Fruit fly (Drosophila melanogaster): ENCODE measurements around the gene CG13693.

Gene CG13693

DNA sequence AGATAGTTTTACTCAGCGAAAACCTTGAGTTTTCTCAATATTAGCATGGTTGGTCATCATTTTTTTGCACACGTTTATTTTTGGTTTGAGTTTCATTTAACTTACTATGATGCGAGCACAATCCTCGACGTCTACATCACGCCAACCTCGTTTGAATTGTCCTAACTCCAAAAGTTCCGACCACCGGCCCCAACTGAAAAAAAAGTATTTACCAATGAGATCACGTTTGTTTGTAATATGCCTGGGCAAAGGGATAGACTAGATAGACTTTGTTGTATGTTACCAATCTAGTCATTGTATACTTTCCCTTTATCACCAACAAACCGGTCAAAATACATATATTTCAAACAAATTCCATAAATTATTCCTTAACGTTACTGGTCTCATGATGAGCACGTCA lies at the start of gene CG13693:
CG13693 (plus strand) TSS at position 301 of the 400 bp plus-strand sequence.
- TF ChIP-seq TFAM (GFP tag; optimal IDR thresholded peaks at IDR 0.05), result no peak
- no peak for TF ChIP-seq Meics (GFP tag; optimal IDR thresholded peaks at IDR 0.05)
- TF ChIP-seq Blimp-1 (GFP tag; optimal IDR thresholded peaks at IDR 0.05), result no peak
- no peak for TF ChIP-seq bab2 (GFP tag; optimal IDR thresholded peaks at IDR 0.05)
- no peak for TF ChIP-seq CG12769 (tag; optimal IDR thresholded peaks at IDR 0.05)

DNA sequence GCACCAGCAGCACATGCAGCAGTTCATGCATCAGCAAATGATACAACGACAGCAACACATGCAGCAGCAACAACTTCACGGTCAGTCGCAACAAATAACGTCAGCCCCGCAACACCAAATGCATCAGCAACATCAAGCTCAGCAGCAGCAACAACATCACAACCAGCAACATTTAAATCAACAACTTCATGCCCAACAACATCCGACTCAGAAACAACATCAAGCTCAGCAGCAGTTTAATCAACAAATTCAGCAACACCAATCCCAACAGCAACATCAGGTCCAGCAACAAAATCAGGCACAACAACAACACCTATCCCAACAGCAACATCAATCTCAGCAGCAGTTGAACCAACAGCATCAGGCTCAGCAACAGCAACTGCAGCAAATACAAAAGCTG lies 36.6 kb upstream of the CG13693 start:
- TF ChIP-seq MTF-1 (GFP tag; optimal IDR thresholded peaks at IDR 0.05; ENCODE audit: borderline replicate concordance), result no peak
- no peak for TF ChIP-seq CG12942 (GFP tag; optimal IDR thresholded peaks at IDR 0.05)
- TF ChIP-seq CG13624 (GFP tag; optimal IDR thresholded peaks at IDR 0.05), result no peak
- TF ChIP-seq CG6654 (GFP tag; optimal IDR thresholded peaks at IDR 0.05), result no peak
- TF ChIP-seq CG13424 (tag; optimal IDR thresholded peaks at IDR 0.05), result no peak
- no peak for TF ChIP-seq Tbp (GFP tag; optimal IDR thresholded peaks at IDR 0.05)
- TF ChIP-seq CG11504 (tag; optimal IDR thresholded peaks at IDR 0.05), result peak; percentile 96
- TF ChIP-seq bigmax (GFP tag; optimal IDR thresholded peaks at IDR 0.05), result no peak

DNA sequence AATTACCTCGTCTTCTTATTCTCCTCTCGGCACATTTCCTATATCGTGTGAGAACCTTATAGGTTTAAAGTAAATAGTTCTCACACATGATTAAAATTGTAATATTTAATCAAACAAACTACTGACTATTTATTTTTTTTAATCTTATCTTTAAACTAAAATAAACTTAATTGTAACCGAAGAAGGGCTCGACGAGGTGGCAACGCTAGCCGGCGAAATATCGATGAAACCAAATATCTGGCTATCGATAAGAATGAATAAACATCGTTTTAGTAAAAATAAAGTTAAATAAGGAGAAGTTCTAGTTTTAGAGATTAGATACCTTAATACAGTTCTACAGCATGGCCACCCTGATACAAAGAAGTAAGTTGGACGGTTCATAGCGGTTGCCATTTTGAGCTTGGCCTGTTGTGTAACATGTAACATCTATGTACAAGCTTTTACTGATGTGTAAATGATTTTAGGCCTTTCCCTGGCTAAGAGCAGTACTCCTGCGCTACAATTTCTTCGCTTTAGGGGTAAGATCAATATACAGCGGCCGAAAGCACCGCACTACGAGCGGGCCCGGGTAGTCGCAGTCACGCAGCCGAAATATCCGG lies 28.7 kb upstream of the CG13693 start, which contains the start of gene mRpL10:
mRpL10 (plus strand) TSS at position 251 of the 599 bp plus-strand sequence.
- TF ChIP-seq CG14860 (GFP tag; IDR thresholded peaks at IDR 0.05; ENCODE audit: partially characterized antibody) (peak; percentile 87), vnd (GFP tag; IDR thresholded peaks at IDR 0.05; ENCODE audit: partially characterized antibody) (peak; percentile 82), CG34224 (GFP tag; IDR thresholded peaks at IDR 0.05; ENCODE audit: partially characterized antibody) (peak; percentile 95), CG31365 (tag; optimal IDR thresholded peaks at IDR 0.05) (no peak), Myb (GFP tag; optimal IDR thresholded peaks at IDR 0.05) (peak; percentile 37), dm (GFP tag; optimal IDR thresholded peaks at IDR 0.05) (peak; percentile 46), bbx (GFP tag; IDR thresholded peaks at IDR 0.05; ENCODE audit: partially characterized antibody) (peak; percentile 91), kay (GFP tag; optimal IDR thresholded peaks at IDR 0.05) (no peak), CG10543 (GFP tag; optimal IDR thresholded peaks at IDR 0.05) (no peak), CG17385 (GFP tag; optimal IDR thresholded peaks at IDR 0.05) (peak; percentile 26), dimm (GFP tag; IDR thresholded peaks at IDR 0.05) (no peak), CG30431 (GFP tag; optimal IDR thresholded peaks at IDR 0.05) (no peak), CG13424 (tag; optimal IDR thresholded peaks at IDR 0.05) (peak; percentile 42), tap (tag; optimal IDR thresholded peaks at IDR 0.05) (no peak), CG12155 (GFP tag; optimal IDR thresholded peaks at IDR 0.05) (peak; percentile 42), Max (GFP tag; optimal IDR thresholded peaks at IDR 0.05) (peak; percentile 78), Sin3A (optimal IDR thresholded peaks at IDR 0.05) (peak; percentile 19), bowl (GFP tag; IDR thresholded peaks at IDR 0.05) (no peak), ems (GFP tag; optimal IDR thresholded peaks at IDR 0.05) (peak; percentile 35), Fer3 (tag; optimal IDR thresholded peaks at IDR 0.05) (no peak), Atf6 (GFP tag; IDR thresholded peaks at IDR 0.05) (0 out of 2 replicates have a peak, but pooled peaks have one; percentile 11), pzg (GFP tag; optimal IDR thresholded peaks at IDR 0.05) (peak; percentile 69), lbe (GFP tag; optimal IDR thresholded peaks at IDR 0.05) (peak; percentile 74), CG2116 (GFP tag; optimal IDR thresholded peaks at IDR 0.05) (peak; percentile 68), Dp (GFP tag; optimal IDR thresholded peaks at IDR 0.05) (peak; percentile 27), Bteb2 (GFP tag; optimal IDR thresholded peaks at IDR 0.05) (peak; percentile 11), CG30020 (tag; optimal IDR thresholded peaks at IDR 0.05) (peak; percentile 65), CG12659 (GFP tag; optimal IDR thresholded peaks at IDR 0.05) (peak; percentile 84), CG3847 (GFP tag; IDR thresholded peaks at IDR 0.05) (peak; percentile 53), CG6791 (GFP tag; IDR thresholded peaks at IDR 0.05; ENCODE audit: partially characterized antibody) (peak; percentile 90), mld (GFP tag; IDR thresholded peaks at IDR 0.05; ENCODE audit: partially characterized antibody) (peak; percentile 77), bigmax (GFP tag; optimal IDR thresholded peaks at IDR 0.05) (no peak), CG30403 (GFP tag; optimal IDR thresholded peaks at IDR 0.05) (peak; percentile 51), CG12104 (GFP tag; optimal IDR thresholded peaks at IDR 0.05) (no peak), schlank (tag; optimal IDR thresholded peaks at IDR 0.05) (no peak)

Data from whole organism, embryonic.